Worm (Caenorhabditis elegans) whole organism, L4/young adult: ENCODE results near the gene ipla-2.

Experiments used
- W03F9.2 ChIP-seq: fragments of 150-350 bp; optimal IDR thresholded peaks from 2 replicates; lab custom pipeline; 2014; ENCODE audit warnings: missing biosample characterization, missing genetic modification characterization
- dao-5 ChIP-seq: sonication (generic microtip); optimal IDR thresholded peaks from 2 replicates; lab custom pipeline; 2016; ENCODE audit warnings: missing genotype, missing genetic modification characterization, moderate library complexity, missing compliant biosample characterization
- him-1 ChIP-seq: sonication (generic microtip); optimal IDR thresholded peaks from 2 replicates; lab custom pipeline; 2016; ENCODE audit warnings: missing genotype, missing genetic modification reagents, missing genetic modification characterization, missing compliant biosample characterization

DNA sequence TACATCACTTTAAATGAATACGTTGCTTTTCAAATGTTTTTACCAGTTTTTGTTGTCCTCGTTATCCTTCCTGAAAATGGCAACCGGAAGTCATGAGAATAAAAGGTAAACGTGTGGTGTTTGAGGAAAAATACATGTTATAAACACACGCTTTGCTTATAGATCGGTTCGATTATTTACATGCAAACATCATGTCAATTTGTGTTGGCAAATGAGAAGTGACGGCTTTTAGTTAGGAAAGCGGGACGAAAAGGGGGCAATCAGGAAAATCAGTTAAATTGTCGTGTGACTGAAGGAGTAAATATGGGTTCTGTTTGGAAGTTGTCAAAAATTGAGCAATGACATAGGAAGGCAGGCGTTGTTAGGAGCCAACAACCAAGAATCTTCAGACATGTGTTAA is 6.6 kb downstream of the ipla-2 start, which contains the start of gene rrc-1:
- TF ChIP-seq him-1 (tag; lab: Kevin White, UChicago), result no peak
- no peak for TF ChIP-seq W03F9.2 (tag; lab: Kevin White, UChicago)
- TF ChIP-seq dao-5 (tag; lab: Kevin White, UChicago), result no peak
